Worm (Caenorhabditis elegans) whole organism, L2 larva: ENCODE measurements around the gene K10D11.2.

Source experiments
- C34F6.9 ChIP-seq: fragments of 150-350 bp; optimal IDR thresholded peaks from 2 replicates; lab custom pipeline; 2014; ENCODE audit warnings: missing biosample characterization, missing genetic modification characterization
- F13H6.1 ChIP-seq: sonication (generic microtip); optimal IDR thresholded peaks from 2 replicates; lab custom pipeline; 2016; ENCODE audit warnings: missing genetic modification characterization, missing compliant biosample characterization
- R02D3.7 ChIP-seq: fragments of 150-350 bp; optimal IDR thresholded peaks from 2 replicates; lab custom pipeline; 2014; ENCODE audit warnings: missing biosample characterization, missing genetic modification characterization
- Y55F3AM.14 ChIP-seq: fragments of 200-800 bp; sonication (Bioruptor generic); optimal IDR thresholded peaks from 2 replicates; lab custom pipeline; 2018; ENCODE audit warnings: mild to moderate bottlenecking, missing genetic modification characterization, missing compliant biosample characterization
- ZK546.5 ChIP-seq: sonication (generic microtip); optimal IDR thresholded peaks from 2 replicates; lab custom pipeline; 2017; ENCODE audit warnings: missing biosample characterization, missing genetic modification characterization
- alr-1 ChIP-seq: fragments of 150-350 bp; optimal IDR thresholded peaks from 2 replicates; lab custom pipeline; 2014; ENCODE audit warnings: missing biosample characterization, missing genetic modification characterization
- aly-2 ChIP-seq: fragments of 150-350 bp; optimal IDR thresholded peaks from 2 replicates; lab custom pipeline; 2014; ENCODE audit warnings: missing biosample characterization, missing genetic modification characterization
- ama-1 ChIP-seq: fragments of 150-350 bp; optimal IDR thresholded peaks from 2 replicates; lab custom pipeline; 2018; ENCODE audit warnings: inconsistent platforms
- blmp-1 ChIP-seq: sonication (generic microtip); optimal IDR thresholded peaks from 2 replicates; lab custom pipeline; 2017; ENCODE audit warnings: missing genetic modification characterization, mild to moderate bottlenecking, missing compliant biosample characterization, antibody characterized with exemption, moderate library complexity; ENCODE audit not compliant: insufficient read depth
- ceh-16 ChIP-seq: fragments of 150-350 bp; optimal IDR thresholded peaks from 2 replicates; lab custom pipeline; 2014; ENCODE audit warnings: missing biosample characterization, missing genetic modification characterization
- ceh-82 ChIP-seq: fragments of 150-350 bp; optimal IDR thresholded peaks from 2 replicates; lab custom pipeline; 2014; ENCODE audit warnings: missing biosample characterization, missing genetic modification characterization
- crh-2 ChIP-seq: sonication (generic microtip); optimal IDR thresholded peaks from 2 replicates; lab custom pipeline; 2017; ENCODE audit warnings: missing biosample characterization, missing genetic modification characterization
- dmd-4 ChIP-seq: sonication (generic microtip); optimal IDR thresholded peaks from 2 replicates; lab custom pipeline; 2017; ENCODE audit warnings: missing biosample characterization, missing genetic modification characterization
- egl-27 ChIP-seq: sonication (generic microtip); optimal IDR thresholded peaks from 3 replicates; lab custom pipeline; 2017; ENCODE audit warnings: missing biosample characterization, missing genetic modification reagents, missing genetic modification characterization
- elt-1 ChIP-seq: fragments of 150-350 bp; optimal IDR thresholded peaks from 2 replicates; lab custom pipeline; 2014; ENCODE audit warnings: missing biosample characterization, missing genetic modification characterization
- elt-3 ChIP-seq: sonication (generic microtip); optimal IDR thresholded peaks from 2 replicates; lab custom pipeline; 2017; ENCODE audit warnings: missing biosample characterization, missing genetic modification characterization
- fos-1 ChIP-seq: fragments of 150-350 bp; optimal IDR thresholded peaks from 2 replicates; lab custom pipeline; 2014; ENCODE audit warnings: missing biosample characterization, missing genetic modification characterization
- gmeb-1 ChIP-seq: fragments of 150-350 bp; optimal IDR thresholded peaks from 2 replicates; lab custom pipeline; 2014; ENCODE audit warnings: missing biosample characterization, missing genetic modification characterization
- lin-11 ChIP-seq: fragments of 150-350 bp; sonication (generic microtip); optimal IDR thresholded peaks from 2 replicates; lab custom pipeline; 2014; ENCODE audit warnings: missing biosample characterization, missing genetic modification characterization, inconsistent platforms, mixed read lengths
- lin-13 ChIP-seq: fragments of 150-350 bp; optimal IDR thresholded peaks from 2 replicates; lab custom pipeline; 2014; ENCODE audit warnings: missing biosample characterization, missing genetic modification reagents, missing genetic modification characterization
- lin-39 ChIP-seq: fragments of 150-350 bp; optimal IDR thresholded peaks from 2 replicates; lab custom pipeline; 2014; ENCODE audit warnings: missing biosample characterization, missing genetic modification reagents, missing genetic modification characterization
- lsy-2 ChIP-seq, 2 experiments: fragments of 150-350 bp in 1 of 2; sonication (generic microtip) in 1 of 2; optimal IDR thresholded peaks; 2 replicates each; lab custom pipeline; 2014 to 2017; ENCODE audit warnings: missing biosample characterization in 2 of 2, missing genetic modification characterization in 2 of 2
- mab-5 ChIP-seq: fragments of 150-350 bp; optimal IDR thresholded peaks from 2 replicates; lab custom pipeline; 2014; ENCODE audit warnings: missing biosample characterization, missing genetic modification characterization
- mbf-1 ChIP-seq: sonication (generic microtip); optimal IDR thresholded peaks from 2 replicates; lab custom pipeline; 2017; ENCODE audit warnings: missing biosample characterization, missing genetic modification characterization
- mdl-1 ChIP-seq, 2 experiments: fragments of 150-350 bp in 1 of 2; sonication (generic microtip) in 1 of 2; optimal IDR thresholded peaks; 2 replicates each; lab custom pipeline; 2017; ENCODE audit warnings: missing biosample characterization in 2 of 2, missing genetic modification characterization in 2 of 2
- nhr-10 ChIP-seq: sonication (generic microtip); optimal IDR thresholded peaks from 2 replicates; lab custom pipeline; 2017; ENCODE audit warnings: missing biosample characterization, missing genetic modification characterization
- nhr-11 ChIP-seq: fragments of 150-350 bp; optimal IDR thresholded peaks from 2 replicates; lab custom pipeline; 2014; ENCODE audit warnings: missing biosample characterization, missing genetic modification characterization
- nhr-12 ChIP-seq: fragments of 150-350 bp; optimal IDR thresholded peaks from 2 replicates; lab custom pipeline; 2014; ENCODE audit warnings: missing biosample characterization, missing genetic modification characterization
- nhr-129 ChIP-seq: fragments of 150-350 bp; optimal IDR thresholded peaks from 2 replicates; lab custom pipeline; 2014; ENCODE audit warnings: missing biosample characterization, missing genetic modification characterization
- nhr-21 ChIP-seq: fragments of 150-350 bp; optimal IDR thresholded peaks from 2 replicates; lab custom pipeline; 2014; ENCODE audit warnings: missing biosample characterization, missing genetic modification characterization
- nhr-23 ChIP-seq: fragments of 150-350 bp; optimal IDR thresholded peaks from 2 replicates; lab custom pipeline; 2014; ENCODE audit warnings: missing biosample characterization, missing genetic modification reagents, missing genetic modification characterization
- nhr-237 ChIP-seq: fragments of 150-350 bp; optimal IDR thresholded peaks from 2 replicates; lab custom pipeline; 2014; ENCODE audit warnings: missing biosample characterization, missing genetic modification characterization
- nhr-25 ChIP-seq: fragments of 150-350 bp; sonication (generic microtip); optimal IDR thresholded peaks from 3 replicates; lab custom pipeline; 2014; ENCODE audit warnings: missing biosample characterization, missing genetic modification characterization
- nhr-6 ChIP-seq: fragments of 150-350 bp; optimal IDR thresholded peaks from 2 replicates; lab custom pipeline; 2014; ENCODE audit warnings: missing biosample characterization, missing genetic modification characterization
- nhr-77 ChIP-seq: fragments of 150-350 bp; optimal IDR thresholded peaks from 2 replicates; lab custom pipeline; 2014; ENCODE audit warnings: missing biosample characterization, missing genetic modification characterization
- peb-1 ChIP-seq: fragments of 150-350 bp; optimal IDR thresholded peaks from 2 replicates; lab custom pipeline; 2014; ENCODE audit warnings: missing biosample characterization, missing genetic modification characterization
- sem-4 ChIP-seq: fragments of 150-350 bp; optimal IDR thresholded peaks from 2 replicates; lab custom pipeline; 2014; ENCODE audit warnings: missing biosample characterization, missing genetic modification reagents, missing genetic modification characterization
- skn-1 ChIP-seq: sonication (generic microtip); optimal IDR thresholded peaks from 2 replicates; lab custom pipeline; 2017; ENCODE audit warnings: missing biosample characterization, missing genetic modification characterization
- sma-3 ChIP-seq: sonication (generic microtip); optimal IDR thresholded peaks from 2 replicates; lab custom pipeline; 2016; ENCODE audit warnings: missing genetic modification reagents, missing genetic modification characterization, missing compliant biosample characterization
- sma-9 ChIP-seq, 2 experiments: fragments of 150-350 bp in 1 of 2; sonication (generic microtip) in 1 of 2; optimal IDR thresholded peaks; 2 replicates each; lab custom pipeline; 2014 to 2016; ENCODE audit warnings: missing genetic modification characterization in 2 of 2, mild to moderate bottlenecking in 1 of 2, missing biosample characterization in 1 of 2, missing compliant biosample characterization in 1 of 2, missing genetic modification reagents in 1 of 2, moderate library complexity in 1 of 2
- snpc-4 ChIP-seq: fragments of 150-350 bp; optimal IDR thresholded peaks from 2 replicates; lab custom pipeline; 2014; ENCODE audit warnings: missing biosample characterization, missing genetic modification characterization
- unc-39 ChIP-seq: fragments of 150-350 bp; optimal IDR thresholded peaks from 2 replicates; lab custom pipeline; 2014; ENCODE audit warnings: missing biosample characterization, missing genetic modification characterization
- unc-55 ChIP-seq: fragments of 150-350 bp; sonication (generic microtip); optimal IDR thresholded peaks from 3 replicates; lab custom pipeline; 2014; ENCODE audit warnings: missing biosample characterization, missing genetic modification reagents, missing genetic modification characterization
- unc-62 ChIP-seq: fragments of 150-350 bp; optimal IDR thresholded peaks from 2 replicates; lab custom pipeline; 2014; ENCODE audit warnings: missing biosample characterization, missing genetic modification reagents, missing genetic modification characterization
- zag-1 ChIP-seq: fragments of 150-350 bp; optimal IDR thresholded peaks from 2 replicates; lab custom pipeline; 2014; ENCODE audit warnings: missing biosample characterization, missing genetic modification characterization
- ztf-1 ChIP-seq: fragments of 200-800 bp; sonication (Bioruptor generic); conservative IDR thresholded peaks from 2 replicates; pipeline ENCODE4 v1.3.6; 2022; ENCODE audit warnings: missing genetic modification characterization, missing compliant biosample characterization
- ztf-11 ChIP-seq: sonication (generic microtip); optimal IDR thresholded peaks from 2 replicates; lab custom pipeline; 2017; ENCODE audit warnings: missing biosample characterization, missing genetic modification characterization
- ztf-4 ChIP-seq: fragments of 150-350 bp; optimal IDR thresholded peaks from 2 replicates; lab custom pipeline; 2014; ENCODE audit warnings: missing biosample characterization, missing genetic modification characterization

Gene K10D11.2

DNA sequence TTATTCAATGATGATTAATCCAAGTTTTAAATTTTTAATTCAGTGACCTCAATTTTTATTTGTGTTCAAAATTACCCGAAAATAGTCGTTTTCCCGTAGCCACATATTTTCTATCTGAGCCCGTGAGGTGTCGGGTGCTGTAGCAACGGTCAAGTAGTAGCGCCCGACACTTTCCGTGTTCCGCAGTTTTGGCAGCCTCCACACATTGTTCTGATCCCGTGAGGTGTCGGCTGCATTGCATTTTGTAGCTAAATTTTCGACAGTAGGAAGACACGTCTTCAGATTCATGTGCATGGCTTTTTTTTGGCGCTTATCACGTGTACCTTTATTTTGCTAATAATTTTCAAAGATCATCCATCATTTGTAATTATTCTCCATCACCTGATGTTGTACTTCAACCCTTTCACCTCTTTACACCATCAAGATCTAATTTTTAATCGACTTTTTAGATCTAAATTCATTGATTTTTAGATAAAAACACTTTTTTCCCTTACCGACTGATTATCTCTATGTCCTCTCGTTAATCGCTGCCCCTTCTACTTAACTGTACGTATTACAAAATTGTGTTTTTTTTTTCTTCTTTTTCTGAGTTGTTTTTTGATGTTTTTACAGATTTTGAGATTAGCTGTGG, 35.0 kb downstream of the K10D11.2 start:
- TF ChIP-seq elt-3 (tag; lab: Kevin White, UChicago) (no peak), zag-1 (tag; lab: Kevin White, UChicago) (no peak), nhr-11 (no peak), elt-1 (tag; lab: Kevin White, UChicago) (peak; percentile 63), nhr-6 (tag; lab: Kevin White, UChicago) (no peak), skn-1 (tag; lab: Kevin White, UChicago) (no peak), aly-2 (tag; lab: Kevin White, UChicago) (no peak), lin-39 (tag; lab: Kevin White, UChicago) (no peak), ceh-16 (tag; lab: Kevin White, UChicago) (peak; percentile 14)

DNA sequence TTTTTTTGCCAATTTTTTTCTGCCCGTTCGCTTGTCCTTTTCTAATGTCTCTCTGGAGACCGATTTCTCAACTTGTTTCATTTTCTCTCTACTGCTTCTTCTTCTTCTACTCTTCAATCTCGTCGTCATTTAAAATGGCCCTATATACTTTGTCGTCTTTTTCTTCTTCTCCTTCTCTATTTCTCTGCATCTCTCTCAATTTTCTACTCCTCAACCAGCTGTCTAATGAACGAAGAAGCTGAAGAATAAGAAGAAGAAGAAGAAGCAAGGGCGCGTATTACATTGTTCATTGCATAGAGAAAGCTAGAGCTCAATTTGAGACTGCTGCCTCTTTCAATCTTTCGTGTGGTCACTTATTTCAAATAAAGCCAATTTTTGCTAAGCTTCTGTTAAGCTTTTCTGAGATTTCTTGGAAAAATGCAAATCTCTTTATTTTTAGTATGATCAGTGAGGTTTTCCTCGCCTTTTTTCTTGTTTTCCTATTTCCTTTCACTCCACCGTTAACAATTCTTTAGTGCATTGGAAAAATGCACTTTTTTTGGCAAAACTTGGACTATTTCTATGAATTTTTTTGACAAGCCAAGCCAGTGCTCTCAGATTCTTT, 37.1 kb downstream of the K10D11.2 start:
- TF ChIP-seq unc-55 (GFP tag; lab: Kevin White, UChicago) (peak; percentile 33), unc-39 (tag; lab: Kevin White, UChicago) (no peak), mab-5 (peak; percentile 81), ztf-11 (tag; lab: Kevin White, UChicago) (no peak), nhr-21 (tag; lab: Kevin White, UChicago) (no peak), C34F6.9 (tag; lab: Kevin White, UChicago) (peak; percentile 69), F13H6.1 (tag; lab: Kevin White, UChicago) (peak; percentile 36), snpc-4 (no peak), egl-27 (no peak), lsy-2 (tag; optimal IDR thresholded peaks at IDR 0.05; lab: Kevin White, UChicago) (peak in 1 of 2 experiments; percentile 29), lin-11 (tag; lab: Kevin White, UChicago) (no peak), nhr-77 (tag; lab: Kevin White, UChicago) (no peak), nhr-23 (tag; lab: Kevin White, UChicago) (no peak), skn-1 (tag; lab: Kevin White, UChicago) (no peak), nhr-129 (tag; lab: Kevin White, UChicago) (peak; percentile 75), ztf-4 (tag; lab: Kevin White, UChicago) (no peak), peb-1 (tag; lab: Kevin White, UChicago) (no peak), nhr-25 (tag; lab: Kevin White, UChicago) (no peak), mbf-1 (tag; lab: Kevin White, UChicago) (no peak), mdl-1 (tag; optimal IDR thresholded peaks at IDR 0.05; lab: Kevin White, UChicago) (no peak), fos-1 (no peak), Y55F3AM.14 (GFP tag; lab: Kevin White, UChicago) (no peak), R02D3.7 (no peak), alr-1 (tag; lab: Kevin White, UChicago) (no peak), nhr-6 (tag; lab: Kevin White, UChicago) (no peak), ZK546.5 (tag; lab: Kevin White, UChicago) (no peak), aly-2 (tag; lab: Kevin White, UChicago) (no peak), ceh-16 (tag; lab: Kevin White, UChicago) (no peak), ceh-82 (tag; lab: Kevin White, UChicago) (no peak), sma-3 (no peak), nhr-237 (tag; lab: Kevin White, UChicago) (no peak), sma-9 (GFP tag; optimal IDR thresholded peaks at IDR 0.05; lab: Kevin White, UChicago) (peak; percentile 26), sma-9 (tag; optimal IDR thresholded peaks at IDR 0.05; lab: Kevin White, UChicago) (no peak), unc-62 (GFP tag; lab: Kevin White, UChicago) (no peak), sem-4 (tag; lab: Kevin White, UChicago) (peak; percentile 59), elt-1 (tag; lab: Kevin White, UChicago) (no peak), ama-1 (lab: Kevin White, UChicago) (no peak), nhr-11 (no peak), zag-1 (tag; lab: Kevin White, UChicago) (peak; percentile 61), blmp-1 (tag; lab: Kevin White, UChicago) (no peak), lin-13 (peak; percentile 30), crh-2 (tag; lab: Kevin White, UChicago) (peak; percentile 61), elt-3 (tag; lab: Kevin White, UChicago) (no peak), nhr-12 (tag; lab: Kevin White, UChicago) (no peak), nhr-10 (tag; lab: Kevin White, UChicago) (no peak), lin-39 (tag; lab: Kevin White, UChicago) (no peak), dmd-4 (tag; lab: Kevin White, UChicago) (no peak), ztf-1 (no peak), gmeb-1 (tag; lab: Kevin White, UChicago) (no peak)
- TF ChIP-seq, all 48 proteins: peak for 11
